Worm (Caenorhabditis elegans) whole organism, L1 larva: Measurements from ENCODE around the gene fbxb-55.

Experiments used
- ceh-82 ChIP-seq, 3 experiments: fragments of 150-350 bp in 1 of 3; sonication (generic microtip) in 2 of 3; optimal IDR thresholded peaks; 2 replicates each; lab custom pipeline; 2014 to 2017; ENCODE audit warnings: missing biosample characterization in 3 of 3, missing genetic modification characterization in 3 of 3
- fkh-4 ChIP-seq: sonication (generic microtip); optimal IDR thresholded peaks from 2 replicates; lab custom pipeline; 2016; ENCODE audit warnings: missing compliant biosample characterization, missing genetic modification characterization, borderline replicate concordance
- jun-1 ChIP-seq: fragments of 150-350 bp; optimal IDR thresholded peaks from 2 replicates; lab custom pipeline; 2014; ENCODE audit warnings: missing biosample characterization, missing genetic modification reagents, missing genetic modification characterization
- nhr-12 ChIP-seq: sonication (generic microtip); optimal IDR thresholded peaks from 2 replicates; lab custom pipeline; 2017; ENCODE audit warnings: missing biosample characterization, missing genetic modification characterization
- nhr-19 ChIP-seq: fragments of 200-800 bp; sonication (Bioruptor generic); conservative IDR thresholded peaks from 2 replicates; pipeline ENCODE4 v1.3.6; 2022; ENCODE audit warnings: missing genetic modification characterization, missing compliant biosample characterization
- nhr-237 ChIP-seq: fragments of 150-350 bp; optimal IDR thresholded peaks from 2 replicates; lab custom pipeline; 2014; ENCODE audit warnings: missing biosample characterization, missing genetic modification characterization
- nhr-28 ChIP-seq: fragments of 150-350 bp; optimal IDR thresholded peaks from 2 replicates; lab custom pipeline; 2014; ENCODE audit warnings: missing biosample characterization, missing genetic modification characterization
- nhr-77 ChIP-seq: fragments of 150-350 bp; optimal IDR thresholded peaks from 2 replicates; lab custom pipeline; 2014; ENCODE audit warnings: missing biosample characterization, missing genetic modification characterization

DNA sequence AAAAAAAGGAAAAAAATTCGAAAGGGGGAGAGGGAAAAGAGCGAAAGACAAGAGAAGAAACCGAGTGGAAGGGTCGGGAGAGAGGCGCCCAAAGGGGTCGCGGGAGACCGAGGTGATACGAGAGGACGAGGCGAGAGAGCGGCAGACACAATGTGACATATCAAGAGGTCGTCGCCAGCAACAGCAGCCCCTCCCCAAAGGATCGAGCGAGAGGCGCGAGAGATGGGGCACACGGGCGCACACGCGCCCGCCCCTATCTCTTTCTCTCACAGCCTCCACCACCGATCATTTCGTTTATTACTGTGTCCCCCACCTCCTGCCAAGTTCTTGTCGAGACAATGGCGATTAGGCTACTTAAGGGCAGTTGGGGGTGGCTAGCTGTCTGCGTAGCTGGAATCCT, 40.4 kb upstream of the fbxb-55 start:
- TF ChIP-seq fkh-4 (tag; lab: Kevin White, UChicago), result no peak
- no peak for TF ChIP-seq nhr-28 (tag; lab: Kevin White, UChicago)
- peak; percentile 75 for TF ChIP-seq nhr-19 (GFP tag; lab: Robert Waterston, UW)
- peak; percentile 45 for TF ChIP-seq jun-1
- TF ChIP-seq nhr-237 (tag; lab: Kevin White, UChicago), result peak; percentile 19
- peak; percentile 30 to 72 (median 52) for TF ChIP-seq ceh-82 (tag; optimal IDR thresholded peaks at IDR 0.05; lab: Kevin White, UChicago)
- peak; percentile 44 for TF ChIP-seq nhr-77
- TF ChIP-seq nhr-12 (tag; lab: Kevin White, UChicago), result no peak
